Fruit fly (Drosophila melanogaster) whole organism, embryonic: ENCODE data around the gene CG43867.

ENCODE experiments used
- Ada2b ChIP-seq: fragments of 200-800 bp; sonication (Bioruptor generic); IDR thresholded peaks from 2 replicates; pipeline ENCODE4 v1.3.6; 2022; ENCODE audit warnings: missing biosample characterization, missing genetic modification characterization
- Atf6 ChIP-seq: fragments of 200-800 bp; sonication (Bioruptor generic); IDR thresholded peaks from 2 replicates; pipeline ENCODE4 v1.3.6; 2022; ENCODE audit warnings: missing biosample characterization, missing genetic modification characterization
- Blimp-1 ChIP-seq: fragments of 200-800 bp; sonication (Bioruptor generic); optimal IDR thresholded peaks from 3 replicates; lab custom pipeline; 2018; ENCODE audit warnings: missing biosample characterization, missing genetic modification characterization, mild to moderate bottlenecking, moderate library complexity, missing genetic modification reagents
- CG10979 ChIP-seq: fragments of 200-800 bp; sonication (Bioruptor generic); optimal IDR thresholded peaks from 2 replicates; lab custom pipeline; 2018; ENCODE audit warnings: missing biosample characterization, mild to moderate bottlenecking, missing genetic modification characterization, moderate library complexity
- CG11695 ChIP-seq: fragments of 200-800 bp; sonication (Bioruptor generic); IDR thresholded peaks from 3 replicates; pipeline ENCODE4 v1.3.6; 2022; ENCODE audit warnings: missing biosample characterization, missing genetic modification characterization
- CG13624 ChIP-seq: fragments of 200-800 bp; sonication (Bioruptor generic); optimal IDR thresholded peaks from 2 replicates; lab custom pipeline; 2016; ENCODE audit warnings: missing biosample characterization, missing genetic modification characterization
- CG15514 ChIP-seq: fragments of 200-800 bp; sonication (Bioruptor generic); optimal IDR thresholded peaks from 3 replicates; lab custom pipeline; 2017; ENCODE audit warnings: missing biosample characterization, missing genetic modification characterization, mild to moderate bottlenecking, moderate library complexity, missing genetic modification reagents
- CG17361 ChIP-seq: fragments of 200-800 bp; sonication (Bioruptor generic); IDR thresholded peaks from 3 replicates; pipeline ENCODE4 v1.3.6; 2022; ENCODE audit warnings: missing biosample characterization, missing genetic modification characterization
- CG17568 ChIP-seq: fragments of 200-800 bp; sonication (Bioruptor generic); optimal IDR thresholded peaks from 2 replicates; lab custom pipeline; 2018; ENCODE audit warnings: missing biosample characterization, mild to moderate bottlenecking, missing genetic modification characterization, moderate library complexity
- CG18619 ChIP-seq: fragments of 200-800 bp; sonication (Bioruptor generic); optimal IDR thresholded peaks from 3 replicates; lab custom pipeline; 2017; ENCODE audit warnings: missing biosample characterization, mild to moderate bottlenecking, missing genetic modification characterization
- CG30403 ChIP-seq: fragments of 200-800 bp; sonication (Bioruptor generic); optimal IDR thresholded peaks from 3 replicates; lab custom pipeline; 2016; ENCODE audit warnings: missing biosample characterization, missing genetic modification characterization
- CG3065 ChIP-seq: fragments of 200-800 bp; sonication (Bioruptor generic); optimal IDR thresholded peaks from 2 replicates; lab custom pipeline; 2016; ENCODE audit warnings: missing biosample characterization, missing genetic modification characterization
- CG42726 ChIP-seq: fragments of 200-800 bp; sonication (Bioruptor generic); IDR thresholded peaks from 2 replicates; pipeline ENCODE4 v1.3.6; 2022; ENCODE audit warnings: missing biosample characterization, missing genetic modification characterization; ENCODE audit not compliant: partially characterized antibody
- CG6683 ChIP-seq: fragments of 200-800 bp; sonication (Bioruptor generic); optimal IDR thresholded peaks from 2 replicates; lab custom pipeline; 2017; ENCODE audit warnings: missing biosample characterization, mild to moderate bottlenecking, missing genetic modification characterization, missing genetic modification reagents
- CG6765 ChIP-seq: fragments of 200-800 bp; sonication (Bioruptor generic); optimal IDR thresholded peaks from 3 replicates; lab custom pipeline; 2017; ENCODE audit warnings: missing biosample characterization, mild to moderate bottlenecking, missing genetic modification characterization
- CG7357 ChIP-seq: fragments of 200-800 bp; sonication (Bioruptor generic); IDR thresholded peaks from 3 replicates; pipeline ENCODE4 v1.3.6; 2022; ENCODE audit warnings: missing biosample characterization, missing genetic modification characterization
- CHES-1-like ChIP-seq: fragments of 200-800 bp; sonication (Bioruptor generic); optimal IDR thresholded peaks from 2 replicates; lab custom pipeline; 2016; ENCODE audit warnings: missing biosample characterization, missing genetic modification characterization
- CTCF ChIP-seq: fragments of 200-800 bp; sonication (Bioruptor generic); optimal IDR thresholded peaks from 2 replicates; lab custom pipeline; 2017; ENCODE audit warnings: missing biosample characterization, mild to moderate bottlenecking, missing genetic modification characterization, moderate library complexity
- Dbx ChIP-seq: fragments of 200-800 bp; sonication (Bioruptor generic); IDR thresholded peaks from 3 replicates; pipeline ENCODE4 v1.3.6; 2022; ENCODE audit warnings: missing biosample characterization, missing genetic modification characterization
- E2f1 ChIP-seq: fragments of 200-800 bp; sonication (Bioruptor generic); IDR thresholded peaks from 2 replicates; pipeline ENCODE4 v1.3.6; 2022; ENCODE audit warnings: missing biosample characterization, missing genetic modification characterization
- Ets97D ChIP-seq: fragments of 200-800 bp; sonication (Bioruptor generic); optimal IDR thresholded peaks from 3 replicates; lab custom pipeline; 2016; ENCODE audit warnings: missing biosample characterization, missing genetic modification characterization
- Hey ChIP-seq: fragments of 200-800 bp; sonication (Bioruptor generic); optimal IDR thresholded peaks from 3 replicates; lab custom pipeline; 2018; ENCODE audit warnings: missing biosample characterization, mild to moderate bottlenecking, missing genetic modification characterization
- Hmx ChIP-seq: fragments of 200-800 bp; sonication (Bioruptor generic); optimal IDR thresholded peaks from 2 replicates; lab custom pipeline; 2016; ENCODE audit warnings: missing biosample characterization, missing genetic modification characterization
- Myb ChIP-seq: fragments of 200-800 bp; sonication (Bioruptor generic); optimal IDR thresholded peaks from 2 replicates; lab custom pipeline; 2016; ENCODE audit warnings: missing biosample characterization, missing genetic modification characterization
- Oli ChIP-seq: fragments of 200-800 bp; sonication (Bioruptor generic); optimal IDR thresholded peaks from 2 replicates; lab custom pipeline; 2018; ENCODE audit warnings: missing biosample characterization, mild to moderate bottlenecking, missing genetic modification characterization, moderate library complexity
- Sox100B ChIP-seq: fragments of 200-800 bp; sonication (Bioruptor generic); optimal IDR thresholded peaks from 3 replicates; lab custom pipeline; 2018; ENCODE audit warnings: missing biosample characterization, mild to moderate bottlenecking, missing genetic modification characterization
- Sox102F ChIP-seq: fragments of 200-800 bp; sonication (Bioruptor generic); optimal IDR thresholded peaks from 2 replicates; lab custom pipeline; 2018; ENCODE audit warnings: missing biosample characterization, mild to moderate bottlenecking, missing genetic modification characterization, moderate library complexity
- YL-1 ChIP-seq: fragments of 200-800 bp; sonication (Bioruptor generic); optimal IDR thresholded peaks from 3 replicates; lab custom pipeline; 2017; ENCODE audit warnings: missing biosample characterization, mild to moderate bottlenecking, missing genetic modification characterization
- aop ChIP-seq: fragments of 200-800 bp; sonication (Bioruptor generic); IDR thresholded peaks from 2 replicates; pipeline ENCODE4 v1.3.6; 2022; ENCODE audit warnings: missing biosample characterization, missing genetic modification characterization
- bab2 ChIP-seq: fragments of 200-800 bp; sonication (Bioruptor generic); optimal IDR thresholded peaks from 2 replicates; lab custom pipeline; 2016; ENCODE audit warnings: missing biosample characterization, missing genetic modification characterization
- bcd ChIP-seq: fragments of 200-800 bp; sonication (Bioruptor generic); optimal IDR thresholded peaks from 2 replicates; lab custom pipeline; 2017; ENCODE audit warnings: missing biosample characterization, mild to moderate bottlenecking, missing genetic modification characterization
- caup ChIP-seq: fragments of 200-800 bp; sonication (Bioruptor generic); optimal IDR thresholded peaks from 3 replicates; lab custom pipeline; 2017; ENCODE audit warnings: missing biosample characterization, mild to moderate bottlenecking, missing genetic modification characterization, moderate library complexity; ENCODE audit not compliant: severe bottlenecking
- croc ChIP-seq: fragments of 200-800 bp; sonication (Bioruptor generic); conservative IDR thresholded peaks from 3 replicates; pipeline ENCODE4 v1.3.6; 2022; ENCODE audit warnings: missing biosample characterization, missing genetic modification characterization
- crp ChIP-seq, 2 experiments: fragments of 200-800 bp; sonication (Bioruptor generic); optimal IDR thresholded peaks; 2 replicates in 1 of 2; 3 replicates in 1 of 2; lab custom pipeline; 2017; ENCODE audit warnings: missing biosample characterization in 2 of 2, missing genetic modification characterization in 2 of 2, mild to moderate bottlenecking in 1 of 2, moderate library complexity in 1 of 2
- dati ChIP-seq: fragments of 200-800 bp; sonication (Bioruptor generic); IDR thresholded peaks from 2 replicates; pipeline ENCODE4 v1.3.6; 2022; ENCODE audit warnings: missing biosample characterization, missing genetic modification characterization
- dmrt11E ChIP-seq: fragments of 200-800 bp; sonication (Bioruptor generic); optimal IDR thresholded peaks from 3 replicates; lab custom pipeline; 2018; ENCODE audit warnings: missing biosample characterization, mild to moderate bottlenecking, missing genetic modification characterization, moderate library complexity
- ewg ChIP-seq: fragments of 200-800 bp; sonication (Bioruptor generic); optimal IDR thresholded peaks from 3 replicates; lab custom pipeline; 2017; ENCODE audit warnings: mild to moderate bottlenecking, missing biosample characterization, missing genetic modification reagents, missing genetic modification characterization
- fd64A ChIP-seq: fragments of 200-800 bp; sonication (Bioruptor generic); optimal IDR thresholded peaks from 3 replicates; lab custom pipeline; 2018; ENCODE audit warnings: missing biosample characterization, mild to moderate bottlenecking, missing genetic modification characterization
- fd96Cb ChIP-seq: fragments of 200-800 bp; sonication (Bioruptor generic); optimal IDR thresholded peaks from 2 replicates; lab custom pipeline; 2018; ENCODE audit warnings: missing biosample characterization, mild to moderate bottlenecking, missing genetic modification characterization, moderate library complexity
- insv ChIP-seq, 2 experiments: fragments of 200-800 bp; sonication (Bioruptor generic); optimal IDR thresholded peaks; 3 replicates each; lab custom pipeline; 2016 to 2018; ENCODE audit warnings: missing biosample characterization in 2 of 2, missing genetic modification characterization in 2 of 2
- jigr1 ChIP-seq: fragments of 200-800 bp; sonication (Bioruptor generic); IDR thresholded peaks from 3 replicates; pipeline ENCODE4 v1.3.6; 2022; ENCODE audit warnings: missing biosample characterization, missing genetic modification characterization
- jumu ChIP-seq: fragments of 200-800 bp; sonication (Bioruptor generic); optimal IDR thresholded peaks from 3 replicates; lab custom pipeline; 2016; ENCODE audit warnings: missing biosample characterization, missing genetic modification characterization
- lola ChIP-seq, 3 experiments: fragments of >200 bp in 2 of 3; fragments of 200-800 bp in 1 of 3; sonication (Bioruptor generic) in 1 of 3; optimal IDR thresholded peaks; 2 replicates each; lab custom pipeline; 2017 to 2019; ENCODE audit warnings: missing biosample characterization in 3 of 3, missing genetic modification characterization in 3 of 3, mild to moderate bottlenecking in 1 of 3, moderate library complexity in 1 of 3
- nmo ChIP-seq: fragments of 200-800 bp; sonication (Bioruptor generic); optimal IDR thresholded peaks from 2 replicates; lab custom pipeline; 2018; ENCODE audit warnings: missing biosample characterization, mild to moderate bottlenecking, missing genetic modification characterization, moderate library complexity
- peb ChIP-seq: fragments of 200-800 bp; sonication (Bioruptor generic); IDR thresholded peaks from 2 replicates; pipeline ENCODE4 v1.3.6; 2022; ENCODE audit warnings: missing biosample characterization, missing genetic modification characterization
- row ChIP-seq: fragments of 200-800 bp; sonication (Bioruptor generic); IDR thresholded peaks from 3 replicates; pipeline ENCODE4 v1.3.6; 2022; ENCODE audit warnings: missing biosample characterization, missing genetic modification characterization
- sens ChIP-seq: fragments of 200-800 bp; sonication (Bioruptor generic); peaks from one replicate; lab custom pipeline; 2016; ENCODE audit warnings: missing biosample characterization, missing genetic modification characterization
- sna ChIP-seq: fragments of 200-800 bp; sonication (Bioruptor generic); IDR thresholded peaks from 2 replicates; pipeline ENCODE4 v1.3.6; 2022; ENCODE audit warnings: missing biosample characterization, missing genetic modification characterization; ENCODE audit not compliant: partially characterized antibody
- sug ChIP-seq: fragments of 200-800 bp; optimal IDR thresholded peaks from 2 replicates; lab custom pipeline; 2019; ENCODE audit warnings: missing biosample characterization, mild to moderate bottlenecking, missing genetic modification characterization, moderate library complexity
- ttk ChIP-seq: fragments of 200-800 bp; sonication (Bioruptor generic); IDR thresholded peaks from 2 replicates; pipeline ENCODE4 v2.1.2; 2022; ENCODE audit warnings: missing biosample characterization, missing genetic modification characterization
- zfh1 ChIP-seq: fragments of 200-800 bp; sonication (Bioruptor generic); IDR thresholded peaks from 3 replicates; pipeline ENCODE4 v1.3.6; 2022; ENCODE audit warnings: missing biosample characterization, missing genetic modification characterization

CG43867 gene

dm6 chrX:769639-770124 lies 158.1 kb downstream of the CG43867 start, which contains the start of gene fz3 (continued):
- TF ChIP-seq YL-1 (GFP tag; lab: Kevin White, UChicago): no peak
- no peak for TF ChIP-seq Sox100B
- TF ChIP-seq Dbx (GFP tag; lab: Robert Waterston, UW): 0 out of 3 replicates have a peak, but pooled peaks have one; percentile 35
- TF ChIP-seq caup (GFP tag; lab: Kevin White, UChicago): no peak
- no peak for TF ChIP-seq croc (GFP tag; lab: Robert Waterston, UW)
- no peak for TF ChIP-seq dati (GFP tag; lab: Robert Waterston, UW)
- TF ChIP-seq Hmx (GFP tag; lab: Kevin White, UChicago): no peak
- 0 out of 2 replicates have a peak, but pooled peaks have one; percentile 11 for TF ChIP-seq peb (GFP tag; lab: Robert Waterston, UW)
- TF ChIP-seq CG11695 (GFP tag; lab: Robert Waterston, UW): no peak
- no peak for TF ChIP-seq CG30403 (GFP tag; lab: Kevin White, UChicago)
- TF ChIP-seq CG42726 (GFP tag; lab: Robert Waterston, UW): peak; percentile 91
- peak; percentile 91 for TF ChIP-seq sens (GFP tag; lab: Kevin White, UChicago)
- TF ChIP-seq CG6683: no peak
- TF ChIP-seq zfh1 (GFP tag; lab: Robert Waterston, UW): no peak
- TF ChIP-seq E2f1 (GFP tag; lab: Robert Waterston, UW): no peak
- peak; percentile 2 for TF ChIP-seq Blimp-1
- no peak for TF ChIP-seq CG7357
- no peak for TF ChIP-seq bab2 (GFP tag; lab: Kevin White, UChicago)
- TF ChIP-seq Ets97D (GFP tag; lab: Kevin White, UChicago): peak; percentile 49
- TF ChIP-seq CG13624 (GFP tag; lab: Kevin White, UChicago): peak; percentile 13
- TF ChIP-seq bcd (GFP tag; lab: Kevin White, UChicago): no peak
- TF ChIP-seq sug (tag; lab: Kevin White, UChicago): peak; percentile 46
- TF ChIP-seq CG10979 (tag; lab: Kevin White, UChicago): peak; percentile 34
- no peak for TF ChIP-seq lola (GFP tag; optimal IDR thresholded peaks at IDR 0.05; lab: Kevin White, UChicago)
- no peak for TF ChIP-seq Oli (tag; lab: Kevin White, UChicago)
- peak; percentile 71 for TF ChIP-seq CG15514
- peak; percentile 88 for TF ChIP-seq CTCF (GFP tag; lab: Kevin White, UChicago)
- no peak for TF ChIP-seq CG18619 (GFP tag; lab: Kevin White, UChicago)
- TF ChIP-seq ewg (GFP tag; lab: Kevin White, UChicago): no peak
- TF ChIP-seq dmrt11E: peak; percentile 24
- TF ChIP-seq crp (GFP tag; optimal IDR thresholded peaks at IDR 0.05; lab: Kevin White, UChicago): no peak
- TF ChIP-seq fd96Cb (tag; lab: Kevin White, UChicago): no peak
- TF ChIP-seq nmo (GFP tag; lab: Kevin White, UChicago): peak; percentile 37
- no peak for TF ChIP-seq aop (GFP tag; lab: Robert Waterston, UW)
- TF ChIP-seq jumu: no peak
- TF ChIP-seq insv (GFP tag; optimal IDR thresholded peaks at IDR 0.05; lab: Kevin White, UChicago): peak in 1 of 2 experiments; percentile 16
- no peak for TF ChIP-seq CG17361 (GFP tag; lab: Robert Waterston, UW)
- no peak for TF ChIP-seq Hey (tag; lab: Kevin White, UChicago)
- no peak for TF ChIP-seq CG17568 (GFP tag; lab: Kevin White, UChicago)
- no peak for TF ChIP-seq CG3065
- TF ChIP-seq CHES-1-like (GFP tag; lab: Kevin White, UChicago): peak; percentile 19
- TF ChIP-seq Myb (GFP tag; lab: Kevin White, UChicago): peak; percentile 33
- no peak for TF ChIP-seq Sox102F (GFP tag; lab: Kevin White, UChicago)
- TF ChIP-seq ttk (GFP tag; lab: Robert Waterston, UW): no peak
- peak; percentile 87 for TF ChIP-seq sna
- TF ChIP-seq Atf6 (GFP tag; lab: Robert Waterston, UW): no peak
- no peak for TF ChIP-seq CG6765 (GFP tag; lab: Kevin White, UChicago)
- no peak for TF ChIP-seq jigr1
- no peak for TF ChIP-seq fd64A
- TF ChIP-seq row (GFP tag; lab: Robert Waterston, UW): peak; percentile 33; the same call in 1 of the 3 replicates
- no peak for TF ChIP-seq Ada2b (GFP tag; lab: Robert Waterston, UW)
